Fruit fly (Drosophila melanogaster): ENCODE results near the gene CG5149.

Gene CG5149

DNA sequence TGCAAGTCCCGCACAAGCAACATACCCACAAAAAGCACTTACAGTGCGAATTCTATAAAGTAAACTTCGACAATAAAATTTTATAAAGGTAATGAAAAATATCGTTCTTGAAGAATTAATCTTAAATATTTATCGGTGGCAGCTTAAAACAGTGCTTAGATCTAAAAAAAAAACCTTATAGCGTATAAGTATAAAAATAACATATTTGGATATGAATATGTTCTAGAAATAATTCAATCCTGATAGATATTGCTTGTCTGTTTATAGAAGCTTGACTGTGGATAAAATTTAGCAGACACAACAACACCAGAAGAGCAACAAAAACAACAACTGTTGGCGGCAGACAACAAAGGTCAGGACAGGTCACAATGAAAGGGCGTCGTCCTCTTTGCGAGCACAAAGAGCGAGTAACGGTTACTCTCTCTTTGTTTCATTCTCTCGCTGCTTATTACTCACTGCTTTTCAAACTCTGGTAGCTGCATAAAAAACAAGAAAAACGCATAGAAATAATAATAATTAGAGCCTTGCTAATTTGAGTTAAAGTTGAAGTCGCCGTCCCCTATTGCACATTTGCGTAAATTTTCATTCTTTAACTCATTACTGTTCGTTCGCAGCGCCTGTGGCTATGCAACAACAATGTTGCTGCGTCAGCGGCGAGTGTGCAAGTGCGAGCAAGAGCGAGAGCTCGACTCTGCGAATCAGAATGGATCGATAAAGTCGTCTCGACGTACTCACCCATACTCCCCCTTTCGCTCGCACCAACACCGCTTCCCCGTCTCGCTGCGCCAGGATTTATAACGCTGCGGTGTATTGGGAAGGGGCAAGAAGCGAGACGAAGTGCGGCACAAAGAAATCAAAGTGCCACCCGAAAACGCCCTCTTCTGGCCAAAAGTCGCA, 31.6 kb upstream of the CG5149 start (continued):
- no peak for TF ChIP-seq gfzf (GFP tag; optimal IDR thresholded peaks at IDR 0.05)
- no peak for TF ChIP-seq CG10274 (GFP tag; optimal IDR thresholded peaks at IDR 0.05)
- TF ChIP-seq dm (GFP tag; optimal IDR thresholded peaks at IDR 0.05): no peak
- TF ChIP-seq CG5245 (GFP tag; optimal IDR thresholded peaks at IDR 0.05): no peak
- TF ChIP-seq CG12071 (GFP tag; optimal IDR thresholded peaks at IDR 0.05): no peak
- peak; percentile 48 for TF ChIP-seq CG13424 (tag; optimal IDR thresholded peaks at IDR 0.05)
- TF ChIP-seq croc (GFP tag; conservative IDR thresholded peaks at IDR 0.05): no peak
- no peak for TF ChIP-seq CG17612 (GFP tag; IDR thresholded peaks at IDR 0.05)
- TF ChIP-seq CG12769 (tag; optimal IDR thresholded peaks at IDR 0.05): no peak
- no peak for TF ChIP-seq zfh1 (GFP tag; IDR thresholded peaks at IDR 0.05)
- TF ChIP-seq Dref (GFP tag; IDR thresholded peaks at IDR 0.05): no peak
- TF ChIP-seq ase (GFP tag; IDR thresholded peaks at IDR 0.05): no peak
- TF ChIP-seq lab (GFP tag; optimal IDR thresholded peaks at IDR 0.05): peak; percentile 22
- TF ChIP-seq CG7372 (GFP tag; IDR thresholded peaks at IDR 0.05): no peak
- no peak for TF ChIP-seq dmrt99B (tag; optimal IDR thresholded peaks at IDR 0.05)
- no peak for TF ChIP-seq B-H1 (GFP tag; IDR thresholded peaks at IDR 0.05)
- TF ChIP-seq cg (GFP tag; optimal IDR thresholded peaks at IDR 0.05): no peak
- no peak for TF ChIP-seq CHES-1-like (GFP tag; optimal IDR thresholded peaks at IDR 0.05)
- 0 out of 2 replicates have a peak, but pooled peaks have one; percentile 10 for TF ChIP-seq esg (GFP tag; conservative IDR thresholded peaks at IDR 0.05)
- TF ChIP-seq CG2129 (GFP tag; IDR thresholded peaks at IDR 0.05; ENCODE audit: partially characterized antibody): no peak
- peak; percentile 40; the same call in 1 of the 2 replicates for TF ChIP-seq CG14014 (GFP tag; IDR thresholded peaks at IDR 0.05)
- TF ChIP-seq CG2678 (tag; optimal IDR thresholded peaks at IDR 0.05): peak; percentile 56
- TF ChIP-seq Nf-YB (GFP tag; optimal IDR thresholded peaks at IDR 0.05): peak; percentile 53
- no peak for TF ChIP-seq Stat92E (GFP tag; optimal IDR thresholded peaks at IDR 0.05)
- no peak for TF ChIP-seq slou (GFP tag; optimal IDR thresholded peaks at IDR 0.05)
- TF ChIP-seq CG6654 (GFP tag; optimal IDR thresholded peaks at IDR 0.05): no peak
- TF ChIP-seq bbx (GFP tag; IDR thresholded peaks at IDR 0.05; ENCODE audit: partially characterized antibody): no peak
- peak; percentile 17 for TF ChIP-seq CG12391 (tag; optimal IDR thresholded peaks at IDR 0.05)
- TF ChIP-seq pum (GFP tag; optimal IDR thresholded peaks at IDR 0.05): no peak
- no peak for TF ChIP-seq CG10366 (GFP tag; IDR thresholded peaks at IDR 0.05)
- TF ChIP-seq pb (GFP tag; optimal IDR thresholded peaks at IDR 0.05): no peak
- no peak for TF ChIP-seq crc (GFP tag; optimal IDR thresholded peaks at IDR 0.05)
- TF ChIP-seq Oli (tag; optimal IDR thresholded peaks at IDR 0.05): no peak
- no peak for TF ChIP-seq CG10959 (GFP tag; IDR thresholded peaks at IDR 0.05)
- TF ChIP-seq mirr (GFP tag; optimal IDR thresholded peaks at IDR 0.05): no peak
- no peak for TF ChIP-seq Hsf (GFP tag; optimal IDR thresholded peaks at IDR 0.05)
- TF ChIP-seq CG34224 (GFP tag; IDR thresholded peaks at IDR 0.05; ENCODE audit: partially characterized antibody): no peak
- TF ChIP-seq CG3838 (GFP tag; optimal IDR thresholded peaks at IDR 0.05): no peak
- no peak for TF ChIP-seq CG1792 (GFP tag; optimal IDR thresholded peaks at IDR 0.05)
- TF ChIP-seq klu (GFP tag; IDR thresholded peaks at IDR 0.05): no peak
- no peak for TF ChIP-seq sim (GFP tag; IDR thresholded peaks at IDR 0.05)
- TF ChIP-seq CG6272 (GFP tag; IDR thresholded peaks at IDR 0.05): no peak
- TF ChIP-seq CG18262 (tag; optimal IDR thresholded peaks at IDR 0.05): no peak
- no peak for TF ChIP-seq CG14965 (GFP tag; optimal IDR thresholded peaks at IDR 0.05; ENCODE audit: borderline replicate concordance)
- no peak for TF ChIP-seq fd96Cb (tag; optimal IDR thresholded peaks at IDR 0.05)
- no peak for TF ChIP-seq vfl (GFP tag; optimal IDR thresholded peaks at IDR 0.05)
- TF ChIP-seq Ptx1 (GFP tag; IDR thresholded peaks at IDR 0.05): 0 out of 2 replicates have a peak, but pooled peaks have one; percentile 34
- TF ChIP-seq HLH4C (GFP tag; IDR thresholded peaks at IDR 0.05; ENCODE audit: partially characterized antibody): no peak
- TF ChIP-seq lmd (GFP tag; IDR thresholded peaks at IDR 0.05): peak; percentile 11; the same call in 1 of the 2 replicates

Data from whole organism, embryonic.